Fruit fly (Drosophila melanogaster): ENCODE results near the gene Golgin104.

Golgin104 gene

dm6 chr3L:16364182-16364581 lies 12.4 kb upstream of the Golgin104 start:
- TF ChIP-seq CG7045 (GFP tag; optimal IDR thresholded peaks at IDR 0.05) (no peak), CG5204 (GFP tag; optimal IDR thresholded peaks at IDR 0.05) (no peak), CG33017 (tag; optimal IDR thresholded peaks at IDR 0.05) (no peak)

DNA sequence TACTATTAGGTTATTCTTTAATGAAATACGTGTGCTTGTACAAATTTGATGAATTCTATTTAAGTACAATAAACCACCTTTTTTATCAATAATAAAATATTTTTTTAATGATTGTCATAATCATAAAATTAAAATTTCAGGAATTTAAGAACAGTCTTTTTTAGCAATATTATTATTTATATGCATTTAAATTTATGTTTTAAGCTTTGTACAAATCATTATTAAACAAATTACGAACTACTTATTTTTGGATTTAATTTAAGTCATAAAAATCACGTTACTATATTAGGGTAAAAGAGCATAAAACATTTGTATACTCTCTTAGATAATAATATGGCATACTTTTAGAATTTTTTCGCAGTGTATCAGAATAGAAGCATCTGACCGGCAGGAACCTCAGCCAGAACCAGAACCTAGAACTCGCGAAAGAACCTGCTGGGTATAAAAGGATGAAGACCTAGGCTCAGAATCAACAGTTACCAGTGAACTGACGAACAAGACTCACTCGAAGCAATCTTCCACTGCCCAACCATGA lies 10.4 kb upstream of the Golgin104 start, which contains the start of gene Cpr72Ea:
Gene Cpr72Ea (plus strand): TSS at position 485 of the 535 bp plus-strand sequence.
- TF ChIP-seq kay (GFP tag; ENCODE audit: borderline replicate concordance) (no peak), CG33017 (tag; optimal IDR thresholded peaks at IDR 0.05) (no peak), tj (GFP tag; optimal IDR thresholded peaks at IDR 0.05) (no peak), pad (GFP tag; optimal IDR thresholded peaks at IDR 0.05) (no peak), bab1 (GFP tag; optimal IDR thresholded peaks at IDR 0.05) (no peak), Clk (GFP tag; optimal IDR thresholded peaks at IDR 0.05) (no peak), CG5204 (GFP tag; optimal IDR thresholded peaks at IDR 0.05) (no peak), CG11617 (GFP tag; optimal IDR thresholded peaks at IDR 0.05) (no peak), cic (GFP tag; optimal IDR thresholded peaks at IDR 0.05) (no peak), ovo (GFP tag; optimal IDR thresholded peaks at IDR 0.05) (no peak), CG7045 (GFP tag; optimal IDR thresholded peaks at IDR 0.05) (no peak)

dm6 chr3L:16361200-16361815 lies 9.6 kb upstream of the Golgin104 start:
- TF ChIP-seq tj (GFP tag; optimal IDR thresholded peaks at IDR 0.05) (no peak), cic (GFP tag; optimal IDR thresholded peaks at IDR 0.05) (no peak), CG12768 (GFP tag; optimal IDR thresholded peaks at IDR 0.05) (no peak), Mnt (GFP tag; optimal IDR thresholded peaks at IDR 0.05) (no peak), CG33017 (tag; optimal IDR thresholded peaks at IDR 0.05) (no peak), CG7101 (tag; optimal IDR thresholded peaks at IDR 0.05) (no peak), CG14711 (tag; optimal IDR thresholded peaks at IDR 0.05) (no peak), bab1 (GFP tag; optimal IDR thresholded peaks at IDR 0.05) (no peak), kay (GFP tag; ENCODE audit: borderline replicate concordance) (no peak), toe (GFP tag; optimal IDR thresholded peaks at IDR 0.05) (no peak), CG7045 (GFP tag; optimal IDR thresholded peaks at IDR 0.05) (no peak), Crg-1 (GFP tag; optimal IDR thresholded peaks at IDR 0.05) (no peak)

dm6 chr3L:16359795-16360194 lies 8.0 kb upstream of the Golgin104 start:
- TF ChIP-seq pad (GFP tag; optimal IDR thresholded peaks at IDR 0.05): no peak
- no peak for TF ChIP-seq Clk (GFP tag; optimal IDR thresholded peaks at IDR 0.05)
- no peak for TF ChIP-seq ovo (GFP tag; optimal IDR thresholded peaks at IDR 0.05)
- no peak for TF ChIP-seq CG7045 (GFP tag; optimal IDR thresholded peaks at IDR 0.05)
- peak; percentile 92 for TF ChIP-seq kay (GFP tag; ENCODE audit: borderline replicate concordance)
- peak; percentile 39 for TF ChIP-seq CG12768 (GFP tag; optimal IDR thresholded peaks at IDR 0.05)
- TF ChIP-seq cnc (optimal IDR thresholded peaks at IDR 0.05): no peak
- TF ChIP-seq Crg-1 (GFP tag; optimal IDR thresholded peaks at IDR 0.05): no peak

- TF ChIP-seq tj (GFP tag; optimal IDR thresholded peaks at IDR 0.05) (no peak), CG33017 (tag; optimal IDR thresholded peaks at IDR 0.05) (peak; percentile 43)
These were observed 7.5 kb upstream of the Golgin104 start, which contains the start of gene ringer for dm6 chr3L:16359219-16359748. TSS of gene ringer (minus strand) at chr3L:16359428.

- TF ChIP-seq Clk (GFP tag; optimal IDR thresholded peaks at IDR 0.05) (no peak), Crg-1 (GFP tag; optimal IDR thresholded peaks at IDR 0.05) (no peak), bab1 (GFP tag; optimal IDR thresholded peaks at IDR 0.05) (no peak), CG14711 (tag; optimal IDR thresholded peaks at IDR 0.05) (no peak), cnc (optimal IDR thresholded peaks at IDR 0.05) (no peak), CG5204 (GFP tag; optimal IDR thresholded peaks at IDR 0.05) (no peak), Hr96 (GFP tag; optimal IDR thresholded peaks at IDR 0.05) (no peak)
These were observed 6.1 kb upstream of the Golgin104 start for dm6 chr3L:16357860-16358259.

- TF ChIP-seq bab1 (GFP tag; optimal IDR thresholded peaks at IDR 0.05) (no peak), CG5204 (GFP tag; optimal IDR thresholded peaks at IDR 0.05) (no peak), kay (GFP tag; ENCODE audit: borderline replicate concordance) (no peak), CG33017 (tag; optimal IDR thresholded peaks at IDR 0.05) (no peak), CG7045 (GFP tag; optimal IDR thresholded peaks at IDR 0.05) (no peak), pad (GFP tag; optimal IDR thresholded peaks at IDR 0.05) (no peak), CG12768 (GFP tag; optimal IDR thresholded peaks at IDR 0.05) (no peak), tj (GFP tag; optimal IDR thresholded peaks at IDR 0.05) (no peak), Clk (GFP tag; optimal IDR thresholded peaks at IDR 0.05) (no peak), CG14711 (tag; optimal IDR thresholded peaks at IDR 0.05) (no peak), cnc (optimal IDR thresholded peaks at IDR 0.05) (no peak), Mnt (GFP tag; optimal IDR thresholded peaks at IDR 0.05) (no peak)
These were observed 5.5 kb upstream of the Golgin104 start for dm6 chr3L:16357187-16357728.

All from whole organism, adult.